Worm (Caenorhabditis elegans) whole organism, L4/young adult: ENCODE data around the gene mks-5.

Source experiments
- W03F9.2 ChIP-seq: fragments of 150-350 bp; optimal IDR thresholded peaks from 2 replicates; lab custom pipeline; 2014; ENCODE audit warnings: missing biosample characterization, missing genetic modification characterization
- dao-5 ChIP-seq: sonication (generic microtip); optimal IDR thresholded peaks from 2 replicates; lab custom pipeline; 2016; ENCODE audit warnings: missing genotype, missing genetic modification characterization, moderate library complexity, missing compliant biosample characterization
- him-1 ChIP-seq: sonication (generic microtip); optimal IDR thresholded peaks from 2 replicates; lab custom pipeline; 2016; ENCODE audit warnings: missing genotype, missing genetic modification reagents, missing genetic modification characterization, missing compliant biosample characterization

The mks-5 gene

ce11 chrII:10765238-10765637 is 45.2 kb downstream of the mks-5 start:
- no peak for TF ChIP-seq him-1
- no peak for TF ChIP-seq W03F9.2 (tag; lab: Kevin White, UChicago)
- no peak for TF ChIP-seq dao-5

- TF ChIP-seq him-1: no peak
- TF ChIP-seq W03F9.2 (tag; lab: Kevin White, UChicago): no peak
- no peak for TF ChIP-seq dao-5
Measured at ce11 chrII:10766773-10767172, 46.7 kb downstream of the mks-5 start.

- no peak for TF ChIP-seq him-1
- TF ChIP-seq dao-5: no peak
- no peak for TF ChIP-seq W03F9.2 (tag; lab: Kevin White, UChicago)
Measured at ce11 chrII:10767977-10768376, 47.9 kb downstream of the mks-5 start.

DNA sequence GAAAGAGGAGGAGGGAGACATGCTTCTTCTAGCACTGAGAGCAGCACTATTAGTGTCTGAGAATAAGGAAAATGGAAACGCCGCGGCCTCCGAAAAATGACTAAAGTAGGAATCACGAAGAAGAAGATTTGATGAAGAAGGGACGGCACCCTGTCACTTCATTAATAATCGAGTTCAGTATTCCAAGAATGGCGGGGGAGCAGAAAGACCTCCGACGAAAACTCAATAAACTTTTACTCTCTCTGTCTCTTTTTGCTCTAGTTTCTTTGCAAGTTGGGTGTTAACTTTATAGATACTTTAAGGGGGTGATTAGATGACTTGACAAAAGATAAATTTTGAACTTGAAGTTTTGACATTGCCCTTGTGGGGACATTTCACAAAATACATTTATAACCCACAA is 49.3 kb downstream of the mks-5 start:
- TF ChIP-seq dao-5 (no peak), him-1 (no peak), W03F9.2 (tag; lab: Kevin White, UChicago) (no peak)

DNA sequence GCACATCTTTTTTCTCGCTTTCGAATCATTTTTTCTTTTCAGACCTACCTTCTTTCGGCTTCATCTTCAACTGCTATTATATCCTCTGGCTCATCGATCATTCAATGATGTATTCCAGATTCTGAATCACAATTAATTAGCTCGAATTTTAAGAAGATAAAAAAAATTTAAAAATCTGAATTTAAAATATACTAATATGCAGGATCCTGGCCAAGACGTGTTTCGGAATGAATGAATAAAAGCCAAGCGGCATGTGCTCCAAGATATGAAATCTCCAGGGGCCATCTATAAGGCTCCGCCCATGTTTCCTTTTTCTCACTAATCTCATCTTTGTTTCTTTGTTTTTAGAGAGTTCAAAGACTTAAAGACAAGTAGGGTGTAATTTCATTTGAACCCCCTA is 58.0 kb downstream of the mks-5 start, which contains the start of gene mpz-1:
TSS of gene mpz-1 (minus strand) at position 101 of the 400 bp plus-strand sequence.
- TF ChIP-seq W03F9.2 (tag; lab: Kevin White, UChicago): no peak
- TF ChIP-seq him-1: no peak
- TF ChIP-seq dao-5: no peak
